Fruit fly (Drosophila melanogaster) whole organism, prepupa: ENCODE measurements around the gene ZnT86D.

Source experiments
- CG11294 ChIP-seq: fragments of 200-800 bp; sonication (Bioruptor generic); IDR thresholded peaks from 2 replicates; pipeline ENCODE4 v1.3.6; 2022; ENCODE audit warnings: missing biosample characterization, missing genetic modification characterization
- CG1621 ChIP-seq: fragments of 200-800 bp; sonication (Bioruptor generic); optimal IDR thresholded peaks from 3 replicates; lab custom pipeline; 2018; ENCODE audit warnings: missing biosample characterization, mild to moderate bottlenecking, missing genetic modification characterization
- CG16779 ChIP-seq: fragments of 200-800 bp; sonication (Bioruptor generic); optimal IDR thresholded peaks from 3 replicates; lab custom pipeline; 2017; ENCODE audit warnings: missing biosample characterization, mild to moderate bottlenecking, missing genetic modification characterization
- CG3919 ChIP-seq: fragments of 200-800 bp; sonication (Bioruptor generic); optimal IDR thresholded peaks from 3 replicates; lab custom pipeline; 2016; ENCODE audit warnings: missing biosample characterization, missing genetic modification characterization
- CG8119 ChIP-seq: fragments of 200-800 bp; sonication (Bioruptor generic); IDR thresholded peaks from 3 replicates; pipeline ENCODE4 v1.3.6; 2022; ENCODE audit warnings: missing biosample characterization, missing genetic modification characterization
- Eip75B ChIP-seq: fragments of 200-800 bp; sonication (Bioruptor generic); optimal IDR thresholded peaks from 3 replicates; lab custom pipeline; 2016; ENCODE audit warnings: missing biosample characterization, missing genetic modification characterization
- Lpt ChIP-seq: fragments of 200-800 bp; sonication (Bioruptor generic); optimal IDR thresholded peaks from 3 replicates; lab custom pipeline; 2016; ENCODE audit warnings: missing biosample characterization, missing genetic modification characterization
- OdsH ChIP-seq: fragments of 200-800 bp; sonication (Bioruptor generic); optimal IDR thresholded peaks from 3 replicates; lab custom pipeline; 2016; ENCODE audit warnings: missing biosample characterization, missing genetic modification characterization
- dac ChIP-seq: fragments of 200-800 bp; sonication (Bioruptor generic); optimal IDR thresholded peaks from 2 replicates; lab custom pipeline; 2017; ENCODE audit warnings: missing biosample characterization, mild to moderate bottlenecking, missing genetic modification characterization
- eg ChIP-seq: fragments of 200-800 bp; sonication (Bioruptor generic); IDR thresholded peaks from 3 replicates; pipeline ENCODE4 v1.3.6; 2022; ENCODE audit warnings: missing biosample characterization, missing genetic modification characterization
- esn ChIP-seq: fragments of 200-800 bp; sonication (Bioruptor generic); optimal IDR thresholded peaks from 2 replicates; lab custom pipeline; 2016; ENCODE audit warnings: missing biosample characterization, mild to moderate bottlenecking, missing genetic modification characterization, moderate library complexity
- spab ChIP-seq: fragments of 200-800 bp; sonication (Bioruptor generic); optimal IDR thresholded peaks from 2 replicates; lab custom pipeline; 2017; ENCODE audit warnings: missing biosample characterization, mild to moderate bottlenecking, missing genetic modification characterization, missing genetic modification reagents

DNA sequence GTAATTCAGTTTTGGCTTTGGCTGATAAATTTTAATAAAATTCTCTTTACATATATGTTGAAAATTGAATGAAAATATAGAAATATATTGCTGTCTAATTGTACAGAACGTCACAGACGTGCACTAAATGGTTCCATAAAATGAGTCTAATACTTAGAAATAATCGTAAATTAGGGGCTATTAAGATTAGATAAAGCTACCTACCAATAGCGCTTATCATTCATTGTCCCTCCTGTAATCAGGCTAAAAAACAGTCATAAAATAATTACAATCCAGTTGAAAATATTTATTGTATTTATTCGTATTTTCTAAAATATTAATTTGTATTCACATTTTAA lies 41.2 kb downstream of the ZnT86D start:
- TF ChIP-seq CG1621: no peak
- TF ChIP-seq Eip75B (GFP tag; lab: Kevin White, UChicago): no peak
- no peak for TF ChIP-seq CG8119 (GFP tag; lab: Robert Waterston, UW)
- no peak for TF ChIP-seq OdsH (GFP tag; lab: Kevin White, UChicago)
- no peak for TF ChIP-seq CG3919 (GFP tag; lab: Kevin White, UChicago)
- no peak for TF ChIP-seq dac (GFP tag; lab: Kevin White, UChicago)
- no peak for TF ChIP-seq CG11294
- TF ChIP-seq eg (GFP tag; lab: Robert Waterston, UW): no peak
- no peak for TF ChIP-seq Lpt
- no peak for TF ChIP-seq spab (GFP tag; lab: Kevin White, UChicago)
- no peak for TF ChIP-seq esn
- no peak for TF ChIP-seq CG16779 (tag; lab: Kevin White, UChicago)
